Fruit fly (Drosophila melanogaster) whole organism, embryonic: ENCODE measurements around the gene Bsg.
A peak's percentile ranks its signal among the peaks of the same experiment; 100 is the strongest.

Experiments used
- Blimp-1 ChIP-seq: fragments of 200-800 bp; sonication (Bioruptor generic); optimal IDR thresholded peaks from 3 replicates; lab custom pipeline; 2018; ENCODE audit warnings: missing biosample characterization, missing genetic modification characterization, mild to moderate bottlenecking, moderate library complexity, missing genetic modification reagents
- CG10462 ChIP-seq: fragments of 200-800 bp; sonication (Bioruptor generic); optimal IDR thresholded peaks from 2 replicates; lab custom pipeline; 2016; ENCODE audit warnings: missing biosample characterization, missing genetic modification characterization
- CG10565 ChIP-seq: fragments of 200-800 bp; sonication (Bioruptor generic); optimal IDR thresholded peaks from 3 replicates; lab custom pipeline; 2016; ENCODE audit warnings: missing biosample characterization, mild to moderate bottlenecking, missing genetic modification characterization
- CG10979 ChIP-seq: fragments of 200-800 bp; sonication (Bioruptor generic); optimal IDR thresholded peaks from 2 replicates; lab custom pipeline; 2018; ENCODE audit warnings: missing biosample characterization, mild to moderate bottlenecking, missing genetic modification characterization, moderate library complexity
- CG11723 ChIP-seq: fragments of 200-800 bp; sonication (Bioruptor generic); optimal IDR thresholded peaks from 2 replicates; lab custom pipeline; 2017; ENCODE audit warnings: missing biosample characterization, mild to moderate bottlenecking, missing genetic modification characterization
- CG13287 ChIP-seq: fragments of 200-800 bp; sonication (Bioruptor generic); IDR thresholded peaks from 2 replicates; pipeline ENCODE4 v1.3.6; 2022; ENCODE audit warnings: missing biosample characterization, missing genetic modification characterization; ENCODE audit not compliant: partially characterized antibody
- CG1602 ChIP-seq: fragments of 200-800 bp; sonication (Bioruptor generic); optimal IDR thresholded peaks from 3 replicates; lab custom pipeline; 2016; ENCODE audit warnings: missing biosample characterization, missing genetic modification characterization
- CG17359 ChIP-seq: fragments of 200-800 bp; sonication (Bioruptor generic); optimal IDR thresholded peaks from 3 replicates; lab custom pipeline; 2018; ENCODE audit warnings: missing biosample characterization, mild to moderate bottlenecking, missing genetic modification characterization, moderate library complexity
- CG1792 ChIP-seq: fragments of 200-800 bp; sonication (Bioruptor generic); optimal IDR thresholded peaks from 2 replicates; lab custom pipeline; 2016; ENCODE audit warnings: missing biosample characterization, missing genetic modification characterization
- CG18262 ChIP-seq: fragments of 200-800 bp; optimal IDR thresholded peaks from 3 replicates; lab custom pipeline; 2019; ENCODE audit warnings: missing biosample characterization, mild to moderate bottlenecking, missing genetic modification characterization, moderate library complexity
- CG18619 ChIP-seq: fragments of 200-800 bp; sonication (Bioruptor generic); optimal IDR thresholded peaks from 3 replicates; lab custom pipeline; 2017; ENCODE audit warnings: missing biosample characterization, mild to moderate bottlenecking, missing genetic modification characterization
- CG2116 ChIP-seq: fragments of 200-800 bp; sonication (Bioruptor generic); optimal IDR thresholded peaks from 3 replicates; lab custom pipeline; 2018; ENCODE audit warnings: missing biosample characterization, mild to moderate bottlenecking, missing genetic modification characterization
- CG2678 ChIP-seq: fragments of 200-800 bp; sonication (Bioruptor generic); optimal IDR thresholded peaks from 3 replicates; lab custom pipeline; 2019; ENCODE audit warnings: missing biosample characterization, mild to moderate bottlenecking, missing genetic modification characterization, moderate library complexity
- CG31441 ChIP-seq: fragments of 200-800 bp; sonication (Bioruptor generic); IDR thresholded peaks from 2 replicates; pipeline ENCODE4 v1.3.6; 2022; ENCODE audit warnings: missing biosample characterization, missing genetic modification characterization
- CG33557 ChIP-seq: fragments of 200-800 bp; sonication (Bioruptor generic); optimal IDR thresholded peaks from 2 replicates; lab custom pipeline; 2019; ENCODE audit warnings: missing biosample characterization, mild to moderate bottlenecking, missing genetic modification characterization, moderate library complexity
- CG34376 ChIP-seq: fragments of 200-800 bp; sonication (Bioruptor generic); optimal IDR thresholded peaks from 2 replicates; lab custom pipeline; 2018; ENCODE audit warnings: missing biosample characterization, mild to moderate bottlenecking, missing genetic modification characterization
- CG4707 ChIP-seq: fragments of 200-800 bp; sonication (Bioruptor generic); optimal IDR thresholded peaks from 2 replicates; lab custom pipeline; 2018; ENCODE audit warnings: missing biosample characterization, mild to moderate bottlenecking, missing genetic modification characterization, moderate library complexity
- CG6854 ChIP-seq: fragments of 200-800 bp; sonication (Bioruptor generic); optimal IDR thresholded peaks from 3 replicates; lab custom pipeline; 2017; ENCODE audit warnings: missing biosample characterization, mild to moderate bottlenecking, missing genetic modification characterization
- CG7357 ChIP-seq: fragments of 200-800 bp; sonication (Bioruptor generic); IDR thresholded peaks from 3 replicates; pipeline ENCODE4 v1.3.6; 2022; ENCODE audit warnings: missing biosample characterization, missing genetic modification characterization
- CG8944 ChIP-seq: fragments of 200-800 bp; sonication (Bioruptor generic); optimal IDR thresholded peaks from 3 replicates; lab custom pipeline; 2016; ENCODE audit warnings: missing biosample characterization, missing genetic modification characterization
- Drgx ChIP-seq: fragments of 200-800 bp; sonication (Bioruptor generic); IDR thresholded peaks from 2 replicates; pipeline ENCODE4 v1.3.6; 2022; ENCODE audit warnings: missing biosample characterization, missing genetic modification characterization
- HHEX ChIP-seq: fragments of 200-800 bp; sonication (Bioruptor generic); optimal IDR thresholded peaks from 3 replicates; lab custom pipeline; 2017; ENCODE audit warnings: missing biosample characterization, mild to moderate bottlenecking, missing genetic modification characterization, missing genetic modification reagents
- Hr78 ChIP-seq, 2 experiments: fragments of 200-800 bp in 1 of 2; fragments of >200 bp in 1 of 2; sonication (Bioruptor generic) in 1 of 2; optimal IDR thresholded peaks; 2 replicates each; lab custom pipeline; 2017 to 2019; ENCODE audit warnings: missing biosample characterization in 2 of 2, missing genetic modification characterization in 2 of 2, mild to moderate bottlenecking in 1 of 2, moderate library complexity in 1 of 2
- Kr ChIP-seq: fragments of 200-800 bp; sonication (Bioruptor generic); optimal IDR thresholded peaks from 2 replicates; lab custom pipeline; 2017; ENCODE audit warnings: missing biosample characterization, mild to moderate bottlenecking, missing genetic modification characterization
- Meics ChIP-seq: fragments of 200-800 bp; sonication (Bioruptor generic); optimal IDR thresholded peaks from 2 replicates; lab custom pipeline; 2017; ENCODE audit warnings: missing biosample characterization, mild to moderate bottlenecking, missing genetic modification characterization
- Optix ChIP-seq: fragments of 200-800 bp; sonication (Bioruptor generic); IDR thresholded peaks from 3 replicates; pipeline ENCODE4 v1.3.6; 2022; ENCODE audit warnings: missing biosample characterization, missing genetic modification characterization
- Usf ChIP-seq: fragments of 200-800 bp; sonication (Bioruptor generic); optimal IDR thresholded peaks from 2 replicates; lab custom pipeline; 2017; ENCODE audit warnings: missing genotype, missing biosample characterization, missing genetic modification characterization
- abd-A ChIP-seq: fragments of 200-800 bp; sonication (Bioruptor generic); optimal IDR thresholded peaks from 3 replicates; lab custom pipeline; 2019; ENCODE audit warnings: missing biosample characterization, mild to moderate bottlenecking, missing genetic modification characterization, moderate library complexity
- al ChIP-seq: fragments of 200-800 bp; sonication (Bioruptor generic); IDR thresholded peaks from 2 replicates; pipeline ENCODE4 v1.3.6; 2022; ENCODE audit warnings: missing biosample characterization, missing genetic modification characterization
- chinmo ChIP-seq: fragments of 200-800 bp; sonication (Bioruptor generic); IDR thresholded peaks from 4 replicates; pipeline ENCODE4 v1.3.6; 2022; ENCODE audit warnings: missing biosample characterization, missing genetic modification characterization; ENCODE audit not compliant: partially characterized antibody
- chn ChIP-seq: fragments of 200-800 bp; sonication (Bioruptor generic); optimal IDR thresholded peaks from 2 replicates; lab custom pipeline; 2016; ENCODE audit warnings: missing biosample characterization, missing genetic modification characterization
- dysf ChIP-seq: fragments of 200-800 bp; sonication (Bioruptor generic); IDR thresholded peaks from 3 replicates; pipeline ENCODE4 v1.3.6; 2022; ENCODE audit warnings: missing biosample characterization, missing genetic modification characterization
- eve ChIP-seq, 2 experiments: fragments of >200 bp; optimal IDR thresholded peaks; 2 replicates each; lab custom pipeline; 2017; ENCODE audit warnings: missing biosample characterization in 2 of 2, missing genetic modification characterization in 2 of 2
- fd3F ChIP-seq: fragments of 200-800 bp; sonication (Bioruptor generic); optimal IDR thresholded peaks from 2 replicates; lab custom pipeline; 2018; ENCODE audit warnings: missing biosample characterization, mild to moderate bottlenecking, missing genetic modification characterization, moderate library complexity
- gce ChIP-seq: fragments of 200-800 bp; sonication (Bioruptor generic); IDR thresholded peaks from 3 replicates; pipeline ENCODE4 v1.3.6; 2022; ENCODE audit warnings: missing biosample characterization, missing genetic modification characterization
- gcm ChIP-seq: fragments of 200-800 bp; sonication (Bioruptor generic); optimal IDR thresholded peaks from 2 replicates; lab custom pipeline; 2019; ENCODE audit warnings: missing biosample characterization, mild to moderate bottlenecking, missing genetic modification characterization, moderate library complexity
- gcm2 ChIP-seq: fragments of 200-800 bp; sonication (Bioruptor generic); optimal IDR thresholded peaks from 2 replicates; lab custom pipeline; 2016; ENCODE audit warnings: missing biosample characterization, missing genetic modification characterization
- grn ChIP-seq: fragments of 200-800 bp; sonication (Bioruptor generic); optimal IDR thresholded peaks from 3 replicates; lab custom pipeline; 2017; ENCODE audit warnings: missing biosample characterization, missing genetic modification characterization
- ham ChIP-seq: fragments of 200-800 bp; sonication (Bioruptor generic); IDR thresholded peaks from 2 replicates; pipeline ENCODE4 v1.3.6; 2022; ENCODE audit warnings: missing biosample characterization, missing genetic modification characterization
- insv ChIP-seq, 2 experiments: fragments of 200-800 bp; sonication (Bioruptor generic); optimal IDR thresholded peaks; 3 replicates each; lab custom pipeline; 2016 to 2018; ENCODE audit warnings: missing biosample characterization in 2 of 2, missing genetic modification characterization in 2 of 2
- kay ChIP-seq: fragments of 200-800 bp; sonication (Bioruptor generic); optimal IDR thresholded peaks from 2 replicates; lab custom pipeline; 2016; ENCODE audit warnings: missing biosample characterization, missing genetic modification characterization
- mirr ChIP-seq: fragments of 200-800 bp; sonication (Bioruptor generic); optimal IDR thresholded peaks from 3 replicates; lab custom pipeline; 2018; ENCODE audit warnings: missing biosample characterization, mild to moderate bottlenecking, missing genetic modification characterization
- pfk ChIP-seq: fragments of 200-800 bp; sonication (Bioruptor generic); optimal IDR thresholded peaks from 2 replicates; lab custom pipeline; 2018; ENCODE audit warnings: missing biosample characterization, mild to moderate bottlenecking, missing genetic modification characterization, moderate library complexity
- salm ChIP-seq: fragments of 200-800 bp; sonication (Bioruptor generic); optimal IDR thresholded peaks from 2 replicates; lab custom pipeline; 2018; ENCODE audit warnings: missing biosample characterization, mild to moderate bottlenecking, missing genetic modification characterization
- so ChIP-seq: fragments of 200-800 bp; sonication (Bioruptor generic); IDR thresholded peaks from 3 replicates; pipeline ENCODE4 v1.3.6; 2022; ENCODE audit warnings: missing biosample characterization, missing genetic modification characterization
- tgo ChIP-seq: fragments of 200-800 bp; sonication (Bioruptor generic); IDR thresholded peaks from 3 replicates; pipeline ENCODE4 v1.3.6; 2022; ENCODE audit warnings: missing biosample characterization, missing genetic modification characterization
- wek ChIP-seq: fragments of 200-800 bp; sonication (Bioruptor generic); optimal IDR thresholded peaks from 3 replicates; lab custom pipeline; 2018; ENCODE audit warnings: missing biosample characterization, mild to moderate bottlenecking, missing genetic modification characterization, moderate library complexity
- zfh1 ChIP-seq: fragments of 200-800 bp; sonication (Bioruptor generic); IDR thresholded peaks from 3 replicates; pipeline ENCODE4 v1.3.6; 2022; ENCODE audit warnings: missing biosample characterization, missing genetic modification characterization

The Bsg gene

DNA sequence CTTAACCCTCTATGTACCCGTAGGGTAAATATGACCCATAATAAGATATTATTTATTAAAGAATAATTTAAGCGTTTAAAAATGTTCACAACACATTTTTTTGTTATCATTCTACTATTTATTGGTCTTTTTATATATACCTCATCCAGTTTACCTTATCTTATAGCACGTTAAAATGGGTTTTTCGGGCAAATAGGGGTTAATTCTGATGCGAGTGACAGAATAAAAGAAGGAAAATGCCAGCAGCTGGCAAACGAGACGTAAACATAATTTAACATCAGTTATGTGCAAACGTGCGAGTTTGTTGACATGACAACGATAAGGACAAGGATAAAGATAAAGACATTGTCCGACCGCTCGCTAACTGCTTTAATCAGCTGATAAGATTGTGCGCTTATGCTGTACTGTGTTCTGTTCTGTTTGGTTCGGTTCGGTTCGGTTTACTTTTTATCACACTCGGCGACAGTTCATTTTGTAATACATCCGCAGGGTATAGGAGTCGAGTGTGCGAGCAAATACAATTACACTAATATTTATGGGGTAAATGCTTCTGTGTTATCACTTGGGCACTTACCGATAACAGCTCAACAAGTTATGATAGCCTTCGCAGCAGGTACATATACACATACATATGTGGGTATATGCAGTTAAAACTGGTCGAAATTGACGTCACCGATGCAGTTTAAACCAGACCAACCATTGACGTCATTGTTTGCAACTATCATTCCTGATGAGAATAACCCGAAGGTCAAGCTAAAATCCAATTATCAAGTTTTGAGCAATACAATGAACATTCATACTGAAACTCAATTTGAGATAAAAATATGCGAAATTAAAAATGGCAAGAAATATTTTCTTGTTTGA, 17.5 kb downstream of the Bsg start (continued):
- TF ChIP-seq CG1602 (no peak), wek (GFP tag; lab: Kevin White, UChicago) (peak; percentile 25), zfh1 (GFP tag; lab: Robert Waterston, UW) (no peak), CG11723 (GFP tag; lab: Kevin White, UChicago) (peak; percentile 10), pfk (GFP tag; lab: Kevin White, UChicago) (peak; percentile 19), ham (no peak), Kr (GFP tag; lab: Kevin White, UChicago) (peak; percentile 34), CG18262 (tag; lab: Kevin White, UChicago) (peak; percentile 61), Drgx (peak; percentile 26; the same call in 1 of the 2 replicates), chinmo (GFP tag; lab: Robert Waterston, UW) (peak; percentile 70; the same call in 1 of the 4 replicates), Usf (GFP tag; lab: Kevin White, UChicago) (no peak), CG10565 (GFP tag; lab: Kevin White, UChicago) (no peak), tgo (GFP tag; lab: Robert Waterston, UW) (no peak), gcm (GFP tag; lab: Kevin White, UChicago) (no peak), CG1792 (GFP tag; lab: Kevin White, UChicago) (no peak), chn (GFP tag; lab: Kevin White, UChicago) (no peak), al (GFP tag; lab: Robert Waterston, UW) (no peak), CG18619 (GFP tag; lab: Kevin White, UChicago) (no peak), dysf (GFP tag; lab: Robert Waterston, UW) (peak; percentile 37; the same call in 1 of the 3 replicates), Optix (GFP tag; lab: Robert Waterston, UW) (no peak), CG17359 (peak; percentile 22), CG13287 (GFP tag; lab: Robert Waterston, UW) (no peak), CG10979 (tag; lab: Kevin White, UChicago) (peak; percentile 4), salm (tag; lab: Kevin White, UChicago) (peak; percentile 67), Meics (GFP tag; lab: Kevin White, UChicago) (peak; percentile 55), CG10462 (GFP tag; lab: Kevin White, UChicago) (no peak), eve (GFP tag; optimal IDR thresholded peaks at IDR 0.05; lab: Kevin White, UChicago) (peak in 1 of 2 experiments; percentile 65), CG31441 (GFP tag; lab: Robert Waterston, UW) (0 out of 2 replicates have a peak, but pooled peaks have one; percentile 38), CG6854 (GFP tag; lab: Kevin White, UChicago) (no peak), Blimp-1 (peak; percentile 27), CG2678 (tag; lab: Kevin White, UChicago) (peak; percentile 65), CG34376 (GFP tag; lab: Kevin White, UChicago) (peak; percentile 97), fd3F (peak; percentile 8), CG4707 (GFP tag; lab: Kevin White, UChicago) (no peak), CG8944 (GFP tag; lab: Kevin White, UChicago) (no peak), abd-A (no peak), HHEX (GFP tag; lab: Kevin White, UChicago) (peak; percentile 1), so (GFP tag; lab: Robert Waterston, UW) (0 out of 3 replicates have a peak, but pooled peaks have one; percentile 4), CG2116 (GFP tag; lab: Kevin White, UChicago) (no peak), grn (GFP tag; lab: Kevin White, UChicago) (peak; percentile 81), CG7357 (GFP tag; lab: Robert Waterston, UW) (no peak), kay (GFP tag; lab: Kevin White, UChicago) (peak; percentile 8), Hr78 (GFP tag; optimal IDR thresholded peaks at IDR 0.05; lab: Kevin White, UChicago) (peak in 1 of 2 experiments; percentile 30), insv (GFP tag; optimal IDR thresholded peaks at IDR 0.05; lab: Kevin White, UChicago) (no peak), gce (no peak), gcm2 (GFP tag; lab: Kevin White, UChicago) (no peak), mirr (peak; percentile 99), CG33557 (no peak)
